Worm (Caenorhabditis elegans): ENCODE results near the gene F19C6.2.

ce11 chrX:10054410-10054800, 53.7 kb downstream of the F19C6.2 start:
- no peak for TF ChIP-seq ZK546.5 (tag; optimal IDR thresholded peaks at IDR 0.05)
- TF ChIP-seq lsy-2 (tag; optimal IDR thresholded peaks at IDR 0.05), result no peak
- TF ChIP-seq snpc-4 (tag; optimal IDR thresholded peaks at IDR 0.05), result no peak
- no peak for TF ChIP-seq dmd-4 (tag; optimal IDR thresholded peaks at IDR 0.05)
- no peak for TF ChIP-seq nhr-11 (tag; optimal IDR thresholded peaks at IDR 0.05)
- TF ChIP-seq nhr-21 (tag; optimal IDR thresholded peaks at IDR 0.05), result no peak
- TF ChIP-seq ztf-11 (tag; optimal IDR thresholded peaks at IDR 0.05), result no peak
- TF ChIP-seq nhr-6 (tag; optimal IDR thresholded peaks at IDR 0.05), result no peak
- no peak for TF ChIP-seq mab-5 (tag; optimal IDR thresholded peaks at IDR 0.05)
- TF ChIP-seq sem-4 (tag; optimal IDR thresholded peaks at IDR 0.05), result no peak
- no peak for TF ChIP-seq lin-39 (tag; optimal IDR thresholded peaks at IDR 0.05)
- TF ChIP-seq mdl-1 (tag; optimal IDR thresholded peaks at IDR 0.05), result no peak
- TF ChIP-seq F13H6.1 (tag; optimal IDR thresholded peaks at IDR 0.05), result no peak

Data from whole organism, L2 larva.